Fruit fly (Drosophila melanogaster): ENCODE measurements around the gene CG14621.

The CG14621 gene

DNA sequence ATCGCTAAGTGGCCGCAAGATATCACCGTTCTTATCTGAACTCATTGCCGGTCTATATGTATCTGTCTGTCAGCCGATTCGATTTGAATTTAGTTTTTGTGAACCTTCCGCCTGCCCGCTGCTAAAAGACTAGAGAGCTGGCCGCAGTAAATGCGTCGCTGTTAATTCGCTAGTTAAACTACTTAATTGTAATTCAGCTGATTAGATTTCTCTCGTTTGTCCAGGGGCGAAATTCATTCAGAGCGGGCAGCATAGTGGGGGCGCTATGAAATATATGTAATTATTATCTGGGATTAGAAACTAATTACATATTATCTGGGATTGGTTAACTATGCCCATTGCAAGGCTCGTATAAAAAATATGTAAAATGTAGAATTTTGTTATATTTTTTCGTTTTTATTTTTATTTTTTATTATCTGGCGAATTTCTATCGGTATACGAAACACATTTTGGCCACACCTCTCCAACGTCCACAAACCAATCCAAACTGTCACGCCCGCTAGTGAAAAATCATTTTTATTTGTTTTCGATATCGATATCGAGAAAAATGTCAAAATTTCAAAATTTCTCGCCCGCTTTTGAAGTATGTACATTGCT lies 5.3 kb downstream of the CG14621 start, which contains the start of the genes CG14615 and tilB (continued):
- TF ChIP-seq CG3281 (GFP tag; optimal IDR thresholded peaks at IDR 0.05) (peak; percentile 59), grn (GFP tag; optimal IDR thresholded peaks at IDR 0.05) (peak; percentile 61), inv (GFP tag; IDR thresholded peaks at IDR 0.05; ENCODE audit: partially characterized antibody) (peak; percentile 10; the same call in 1 of the 2 replicates), MBD-R2 (GFP tag; IDR thresholded peaks at IDR 0.05) (peak; percentile 29; the same call in 1 of the 2 replicates), CG30403 (GFP tag; optimal IDR thresholded peaks at IDR 0.05) (peak; percentile 41), CG34376 (GFP tag; optimal IDR thresholded peaks at IDR 0.05) (peak; percentile 62), dpn (GFP tag; optimal IDR thresholded peaks at IDR 0.05) (peak; percentile 3 to 5), grau (tag; optimal IDR thresholded peaks at IDR 0.05) (peak; percentile 47), Aef1 (GFP tag; IDR thresholded peaks at IDR 0.05) (0 out of 3 replicates have a peak, but pooled peaks have one; percentile 22), CG11456 (GFP tag; IDR thresholded peaks at IDR 0.05) (0 out of 3 replicates have a peak, but pooled peaks have one; percentile 15), CG12104 (GFP tag; optimal IDR thresholded peaks at IDR 0.05) (peak; percentile 4), CG16813 (GFP tag; IDR thresholded peaks at IDR 0.05; ENCODE audit: partially characterized antibody) (peak; percentile 43; the same call in 1 of the 3 replicates), trem (tag; optimal IDR thresholded peaks at IDR 0.05) (no peak), exex (tag; optimal IDR thresholded peaks at IDR 0.05) (peak; percentile 99), CG3838 (GFP tag; optimal IDR thresholded peaks at IDR 0.05) (no peak), CG2678 (tag; optimal IDR thresholded peaks at IDR 0.05) (no peak), CG3726 (GFP tag; IDR thresholded peaks at IDR 0.05) (no peak), NFAT (GFP tag; IDR thresholded peaks at IDR 0.05) (peak; percentile 32; the same call in 1 of the 2 replicates), zfh2 (GFP tag; optimal IDR thresholded peaks at IDR 0.05) (peak; percentile 33), Ets65A (GFP tag) (peak; percentile 64), E2f1 (GFP tag; IDR thresholded peaks at IDR 0.05) (0 out of 2 replicates have a peak, but pooled peaks have one; percentile 19), CG3995 (GFP tag; optimal IDR thresholded peaks at IDR 0.05) (no peak), CG13296 (GFP tag; optimal IDR thresholded peaks at IDR 0.05) (peak; percentile 41), CG33557 (GFP tag; optimal IDR thresholded peaks at IDR 0.05) (no peak), ranshi (GFP tag; IDR thresholded peaks at IDR 0.05) (peak; percentile 9; the same call in 1 of the 2 replicates), CG32532 (GFP tag; IDR thresholded peaks at IDR 0.05) (peak; percentile 58), CG13424 (tag; optimal IDR thresholded peaks at IDR 0.05) (peak; percentile 20), Oaz (GFP tag; IDR thresholded peaks at IDR 0.05) (0 out of 2 replicates have a peak, but pooled peaks have one; percentile 40), Meics (GFP tag; optimal IDR thresholded peaks at IDR 0.05) (peak; percentile 61), PHDP (tag; optimal IDR thresholded peaks at IDR 0.05) (peak; percentile 17), CG30020 (tag; optimal IDR thresholded peaks at IDR 0.05) (peak; percentile 4), amos (GFP tag; IDR thresholded peaks at IDR 0.05; ENCODE audit: partially characterized antibody) (0 out of 2 replicates have a peak, but pooled peaks have one; percentile 17), lilli (GFP tag; optimal IDR thresholded peaks at IDR 0.05) (peak; percentile 57), fd3F (GFP tag; optimal IDR thresholded peaks at IDR 0.05) (peak; percentile 8), ash1 (GFP tag; optimal IDR thresholded peaks at IDR 0.05) (no peak), mam (GFP tag; optimal IDR thresholded peaks at IDR 0.05) (peak; percentile 43), CG17359 (tag; optimal IDR thresholded peaks at IDR 0.05) (no peak), sens (GFP tag) (peak; percentile 75), Fer1 (GFP tag; optimal IDR thresholded peaks at IDR 0.05) (peak; percentile 8), row (GFP tag; IDR thresholded peaks at IDR 0.05) (peak; percentile 80), bsh (GFP tag; optimal IDR thresholded peaks at IDR 0.05) (no peak), CG12659 (GFP tag; optimal IDR thresholded peaks at IDR 0.05) (peak; percentile 16), Fer3 (tag; optimal IDR thresholded peaks at IDR 0.05) (peak; percentile 55), CG9215 (GFP tag; IDR thresholded peaks at IDR 0.05) (no peak), CG9932 (GFP tag; IDR thresholded peaks at IDR 0.05) (peak; percentile 63), CG2712 (tag; optimal IDR thresholded peaks at IDR 0.05) (peak; percentile 11), CG9817 (tag; optimal IDR thresholded peaks at IDR 0.05) (peak; percentile 8), slbo (GFP tag; IDR thresholded peaks at IDR 0.05) (peak; percentile 69), CG14014 (GFP tag; IDR thresholded peaks at IDR 0.05) (peak; percentile 30; the same call in 1 of the 2 replicates)
